Fruit fly (Drosophila melanogaster) whole organism, embryonic: ENCODE data around the gene CG13766.

ENCODE experiments used
- C15 ChIP-seq: fragments of 200-800 bp; sonication (Bioruptor generic); IDR thresholded peaks from 3 replicates; pipeline ENCODE4 v1.3.6; 2022; ENCODE audit warnings: missing biosample characterization, missing genetic modification characterization
- CG10321 ChIP-seq: fragments of 200-800 bp; sonication (Bioruptor generic); IDR thresholded peaks from 2 replicates; pipeline ENCODE4 v1.3.6; 2022; ENCODE audit warnings: missing biosample characterization, missing genetic modification characterization
- CG12104 ChIP-seq: fragments of 200-800 bp; sonication (Bioruptor generic); optimal IDR thresholded peaks from 3 replicates; lab custom pipeline; 2016; ENCODE audit warnings: missing biosample characterization, missing genetic modification characterization
- CG12155 ChIP-seq: fragments of 200-800 bp; sonication (Bioruptor generic); optimal IDR thresholded peaks from 3 replicates; lab custom pipeline; 2016; ENCODE audit warnings: missing biosample characterization, missing genetic modification characterization
- CG13624 ChIP-seq: fragments of 200-800 bp; sonication (Bioruptor generic); optimal IDR thresholded peaks from 2 replicates; lab custom pipeline; 2016; ENCODE audit warnings: missing biosample characterization, missing genetic modification characterization
- CG14441 ChIP-seq: fragments of 200-800 bp; sonication (Bioruptor generic); IDR thresholded peaks from 2 replicates; pipeline ENCODE4 v1.3.6; 2022; ENCODE audit warnings: missing biosample characterization, missing genetic modification characterization
- CG14710 ChIP-seq: fragments of 200-800 bp; sonication (Bioruptor generic); optimal IDR thresholded peaks from 3 replicates; lab custom pipeline; 2019; ENCODE audit warnings: missing biosample characterization, mild to moderate bottlenecking, missing genetic modification characterization, moderate library complexity
- CG15073 ChIP-seq: fragments of 200-800 bp; sonication (Bioruptor generic); optimal IDR thresholded peaks from 2 replicates; lab custom pipeline; 2016; ENCODE audit warnings: missing biosample characterization, missing genetic modification characterization
- CG1603 ChIP-seq: fragments of 200-800 bp; sonication (Bioruptor generic); optimal IDR thresholded peaks from 2 replicates; lab custom pipeline; 2019; ENCODE audit warnings: missing biosample characterization, mild to moderate bottlenecking, missing genetic modification characterization, moderate library complexity
- CG17385 ChIP-seq: fragments of 200-800 bp; sonication (Bioruptor generic); optimal IDR thresholded peaks from 3 replicates; lab custom pipeline; 2018; ENCODE audit warnings: missing biosample characterization, mild to moderate bottlenecking, missing genetic modification characterization
- CG2116 ChIP-seq: fragments of 200-800 bp; sonication (Bioruptor generic); optimal IDR thresholded peaks from 3 replicates; lab custom pipeline; 2018; ENCODE audit warnings: missing biosample characterization, mild to moderate bottlenecking, missing genetic modification characterization
- CG2199 ChIP-seq: fragments of 200-800 bp; sonication (Bioruptor generic); IDR thresholded peaks from 3 replicates; pipeline ENCODE4 v1.3.6; 2022; ENCODE audit warnings: missing biosample characterization, missing genetic modification characterization
- CG2678 ChIP-seq: fragments of 200-800 bp; sonication (Bioruptor generic); optimal IDR thresholded peaks from 3 replicates; lab custom pipeline; 2019; ENCODE audit warnings: missing biosample characterization, mild to moderate bottlenecking, missing genetic modification characterization, moderate library complexity
- CG3065 ChIP-seq: fragments of 200-800 bp; sonication (Bioruptor generic); optimal IDR thresholded peaks from 2 replicates; lab custom pipeline; 2016; ENCODE audit warnings: missing biosample characterization, missing genetic modification characterization
- CG6854 ChIP-seq: fragments of 200-800 bp; sonication (Bioruptor generic); optimal IDR thresholded peaks from 3 replicates; lab custom pipeline; 2017; ENCODE audit warnings: missing biosample characterization, mild to moderate bottlenecking, missing genetic modification characterization
- CG9215 ChIP-seq: fragments of 200-800 bp; sonication (Bioruptor generic); IDR thresholded peaks from 2 replicates; pipeline ENCODE4 v1.3.6; 2022; ENCODE audit warnings: missing biosample characterization, missing genetic modification characterization
- CG9437 ChIP-seq: fragments of 200-800 bp; sonication (Bioruptor generic); optimal IDR thresholded peaks from 2 replicates; lab custom pipeline; 2018; ENCODE audit warnings: missing biosample characterization, mild to moderate bottlenecking, missing genetic modification characterization
- CG9727 ChIP-seq: fragments of 200-800 bp; sonication (Bioruptor generic); optimal IDR thresholded peaks from 3 replicates; lab custom pipeline; 2017; ENCODE audit warnings: missing biosample characterization, mild to moderate bottlenecking, missing genetic modification characterization
- CrebB ChIP-seq: fragments of 200-800 bp; sonication (Bioruptor generic); optimal IDR thresholded peaks from 3 replicates; lab custom pipeline; 2018; ENCODE audit warnings: missing biosample characterization, mild to moderate bottlenecking, missing genetic modification characterization
- Deaf1 ChIP-seq: fragments of 200-800 bp; optimal IDR thresholded peaks from 3 replicates; lab custom pipeline; 2019; ENCODE audit warnings: missing biosample characterization, mild to moderate bottlenecking, missing genetic modification characterization, moderate library complexity
- Gug ChIP-seq: fragments of 200-800 bp; sonication (Bioruptor generic); IDR thresholded peaks from 4 replicates; pipeline ENCODE4 v1.3.6; 2022; ENCODE audit warnings: missing biosample characterization, missing genetic modification characterization
- H2.0 ChIP-seq: fragments of 200-800 bp; sonication (Bioruptor generic); IDR thresholded peaks from 2 replicates; pipeline ENCODE4 v1.3.6; 2022; ENCODE audit warnings: missing biosample characterization, missing genetic modification characterization
- HLH54F ChIP-seq: fragments of 200-800 bp; sonication (Bioruptor generic); optimal IDR thresholded peaks from 3 replicates; lab custom pipeline; 2016; ENCODE audit warnings: missing biosample characterization, missing genetic modification characterization
- Hey ChIP-seq: fragments of 200-800 bp; sonication (Bioruptor generic); optimal IDR thresholded peaks from 3 replicates; lab custom pipeline; 2018; ENCODE audit warnings: missing biosample characterization, mild to moderate bottlenecking, missing genetic modification characterization
- Hmr ChIP-seq: fragments of 200-800 bp; sonication (Bioruptor generic); optimal IDR thresholded peaks from 3 replicates; lab custom pipeline; 2017; ENCODE audit warnings: mild to moderate bottlenecking, missing biosample characterization, missing genetic modification reagents, missing genetic modification characterization
- NC2β ChIP-seq: fragments of 200-800 bp; sonication (Bioruptor generic); optimal IDR thresholded peaks from 2 replicates; lab custom pipeline; 2016; ENCODE audit warnings: missing biosample characterization, missing genetic modification characterization
- NFAT ChIP-seq: fragments of 200-800 bp; sonication (Bioruptor generic); IDR thresholded peaks from 2 replicates; pipeline ENCODE4 v1.3.6; 2022; ENCODE audit warnings: missing biosample characterization, missing genetic modification characterization
- Opbp ChIP-seq: fragments of 200-800 bp; sonication (Bioruptor generic); IDR thresholded peaks from 3 replicates; pipeline ENCODE4 v1.3.6; 2022; ENCODE audit warnings: missing biosample characterization, missing genetic modification characterization; ENCODE audit not compliant: partially characterized antibody
- az2 ChIP-seq: fragments of 200-800 bp; sonication (Bioruptor generic); optimal IDR thresholded peaks from 3 replicates; lab custom pipeline; 2016; ENCODE audit warnings: missing biosample characterization, missing genetic modification characterization
- bowl ChIP-seq: fragments of 200-800 bp; sonication (Bioruptor generic); IDR thresholded peaks from 2 replicates; pipeline ENCODE4 v1.3.6; 2022; ENCODE audit warnings: missing biosample characterization, missing genetic modification characterization
- cad ChIP-seq: fragments of >200 bp; optimal IDR thresholded peaks from 2 replicates; lab custom pipeline; 2017; ENCODE audit warnings: missing biosample characterization, missing genetic modification characterization
- cas ChIP-seq: fragments of 200-800 bp; sonication (Bioruptor generic); IDR thresholded peaks from 2 replicates; pipeline ENCODE4 v1.3.6; 2022; ENCODE audit warnings: missing biosample characterization, missing genetic modification characterization
- cg ChIP-seq: fragments of 200-800 bp; sonication (Bioruptor generic); optimal IDR thresholded peaks from 3 replicates; lab custom pipeline; 2019; ENCODE audit warnings: missing biosample characterization, mild to moderate bottlenecking, missing genetic modification characterization, moderate library complexity
- chinmo ChIP-seq: fragments of 200-800 bp; sonication (Bioruptor generic); IDR thresholded peaks from 4 replicates; pipeline ENCODE4 v1.3.6; 2022; ENCODE audit warnings: missing biosample characterization, missing genetic modification characterization; ENCODE audit not compliant: partially characterized antibody
- crol ChIP-seq: fragments of 200-800 bp; sonication (Bioruptor generic); IDR thresholded peaks from 2 replicates; pipeline ENCODE4 v1.3.6; 2022; ENCODE audit warnings: missing biosample characterization, missing genetic modification characterization
- fd102C ChIP-seq: fragments of 200-800 bp; sonication (Bioruptor generic); optimal IDR thresholded peaks from 2 replicates; lab custom pipeline; 2018; ENCODE audit warnings: missing biosample characterization, mild to moderate bottlenecking, missing genetic modification characterization, moderate library complexity
- gsb-n ChIP-seq: fragments of 200-800 bp; sonication (Bioruptor generic); optimal IDR thresholded peaks from 3 replicates; lab custom pipeline; 2018; ENCODE audit warnings: missing biosample characterization, mild to moderate bottlenecking, missing genetic modification characterization
- ind ChIP-seq: fragments of 200-800 bp; sonication (Bioruptor generic); optimal IDR thresholded peaks from 3 replicates; lab custom pipeline; 2016; ENCODE audit warnings: missing biosample characterization, missing genetic modification characterization
- inv ChIP-seq: fragments of 200-800 bp; sonication (Bioruptor generic); IDR thresholded peaks from 2 replicates; pipeline ENCODE4 v1.3.6; 2022; ENCODE audit warnings: missing biosample characterization, missing genetic modification characterization; ENCODE audit not compliant: partially characterized antibody
- kni ChIP-seq: fragments of 200-800 bp; sonication (Bioruptor generic); optimal IDR thresholded peaks from 3 replicates; lab custom pipeline; 2017; ENCODE audit warnings: mild to moderate bottlenecking, missing biosample characterization, missing genetic modification reagents, missing genetic modification characterization
- knrl ChIP-seq: fragments of 200-800 bp; sonication (Bioruptor generic); IDR thresholded peaks from 3 replicates; pipeline ENCODE4 v1.3.6; 2022; ENCODE audit warnings: missing biosample characterization, missing genetic modification characterization; ENCODE audit not compliant: partially characterized antibody
- lbe ChIP-seq: fragments of 200-800 bp; sonication (Bioruptor generic); optimal IDR thresholded peaks from 2 replicates; lab custom pipeline; 2016; ENCODE audit warnings: missing biosample characterization, mild to moderate bottlenecking, missing genetic modification characterization
- mirr ChIP-seq: fragments of 200-800 bp; sonication (Bioruptor generic); optimal IDR thresholded peaks from 3 replicates; lab custom pipeline; 2018; ENCODE audit warnings: missing biosample characterization, mild to moderate bottlenecking, missing genetic modification characterization
- pb ChIP-seq: fragments of 200-800 bp; sonication (Bioruptor generic); optimal IDR thresholded peaks from 3 replicates; lab custom pipeline; 2016; ENCODE audit warnings: missing biosample characterization, missing genetic modification characterization
- pita ChIP-seq: fragments of 200-800 bp; sonication (Bioruptor generic); optimal IDR thresholded peaks from 2 replicates; lab custom pipeline; 2017; ENCODE audit warnings: missing biosample characterization, mild to moderate bottlenecking, missing genetic modification characterization
- pros ChIP-seq: fragments of 200-800 bp; sonication (Bioruptor generic); optimal IDR thresholded peaks from 3 replicates; lab custom pipeline; 2019; ENCODE audit warnings: missing biosample characterization, mild to moderate bottlenecking, missing genetic modification characterization, moderate library complexity
- sob ChIP-seq: fragments of 200-800 bp; sonication (Bioruptor generic); IDR thresholded peaks from 2 replicates; pipeline ENCODE4 v1.3.6; 2022; ENCODE audit warnings: missing biosample characterization, missing genetic modification characterization
- tin ChIP-seq: fragments of 200-800 bp; sonication (Bioruptor generic); optimal IDR thresholded peaks from 3 replicates; lab custom pipeline; 2016; ENCODE audit warnings: missing biosample characterization, missing genetic modification characterization
- twi ChIP-seq: fragments of 200-800 bp; optimal IDR thresholded peaks from 2 replicates; lab custom pipeline; 2019; ENCODE audit warnings: missing biosample characterization, mild to moderate bottlenecking, missing genetic modification characterization, moderate library complexity
- unc-4 ChIP-seq: fragments of 200-800 bp; sonication (Bioruptor generic); IDR thresholded peaks from 2 replicates; pipeline ENCODE4 v1.3.6; 2022; ENCODE audit warnings: missing biosample characterization, missing genetic modification characterization; ENCODE audit not compliant: partially characterized antibody
- vfl ChIP-seq: fragments of 200-800 bp; sonication (Bioruptor generic); optimal IDR thresholded peaks from 2 replicates; lab custom pipeline; 2016; ENCODE audit warnings: missing biosample characterization, missing genetic modification characterization
- vnd ChIP-seq: fragments of 200-800 bp; sonication (Bioruptor generic); IDR thresholded peaks from 3 replicates; pipeline ENCODE4 v1.3.6; 2022; ENCODE audit warnings: missing biosample characterization, missing genetic modification characterization; ENCODE audit not compliant: partially characterized antibody
- zf30C ChIP-seq: fragments of 200-800 bp; sonication (Bioruptor generic); optimal IDR thresholded peaks from 3 replicates; lab custom pipeline; 2018; ENCODE audit warnings: missing biosample characterization, mild to moderate bottlenecking, missing genetic modification characterization

The CG13766 gene

DNA sequence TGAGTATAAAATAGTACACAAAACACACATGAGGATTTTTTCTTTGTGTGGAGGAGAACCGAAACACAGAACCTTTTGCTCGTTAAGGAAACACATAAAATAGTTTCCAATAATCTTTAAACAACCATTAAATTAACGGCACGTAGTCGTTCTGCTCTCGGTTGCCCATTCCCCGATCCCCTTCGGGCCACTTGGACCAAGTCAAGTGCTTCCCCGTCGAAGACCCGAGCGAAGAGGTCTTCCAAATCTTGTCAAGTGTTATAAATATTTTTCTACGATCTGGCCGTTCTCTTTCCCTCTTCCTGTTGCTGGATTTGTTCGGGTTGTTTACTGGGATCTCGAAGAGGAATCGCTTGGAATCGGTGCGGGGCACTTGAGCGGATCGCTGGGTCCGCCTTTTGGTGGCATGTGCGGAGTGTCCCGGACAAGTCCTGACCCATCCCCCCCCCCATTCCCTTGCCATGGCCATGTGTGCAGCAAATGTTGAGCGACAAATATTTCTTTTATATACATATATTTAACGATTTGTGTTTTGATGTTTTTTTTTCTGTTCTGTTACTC is 34.9 kb downstream of the CG13766 start:
- TF ChIP-seq Gug, result no peak
- TF ChIP-seq cas (GFP tag; lab: Robert Waterston, UW), result no peak
- TF ChIP-seq CG14710 (tag; lab: Kevin White, UChicago), result no peak
- TF ChIP-seq CG2199 (GFP tag; lab: Robert Waterston, UW), result 0 out of 3 replicates have a peak, but pooled peaks have one; percentile 59
- peak; percentile 93 for TF ChIP-seq twi
- no peak for TF ChIP-seq CrebB (tag; lab: Kevin White, UChicago)
- TF ChIP-seq crol (GFP tag; lab: Robert Waterston, UW), result peak; percentile 51
- TF ChIP-seq CG17385, result no peak
- TF ChIP-seq Hey (tag; lab: Kevin White, UChicago), result no peak
- no peak for TF ChIP-seq lbe (GFP tag; lab: Kevin White, UChicago)
- no peak for TF ChIP-seq CG2678
- no peak for TF ChIP-seq CG9727 (GFP tag; lab: Kevin White, UChicago)
- TF ChIP-seq NFAT, result no peak
- no peak for TF ChIP-seq CG12104 (GFP tag; lab: Kevin White, UChicago)
- no peak for TF ChIP-seq pita
- peak; percentile 10 for TF ChIP-seq tin (GFP tag; lab: Kevin White, UChicago)
- TF ChIP-seq gsb-n, result no peak
- 0 out of 2 replicates have a peak, but pooled peaks have one; percentile 11 for TF ChIP-seq CG10321 (GFP tag; lab: Robert Waterston, UW)
- TF ChIP-seq inv, result no peak
- TF ChIP-seq CG3065 (GFP tag; lab: Kevin White, UChicago), result no peak
- no peak for TF ChIP-seq vnd (GFP tag; lab: Robert Waterston, UW)
- TF ChIP-seq zf30C (GFP tag; lab: Kevin White, UChicago), result peak; percentile 57
- TF ChIP-seq kni (GFP tag; lab: Kevin White, UChicago), result peak; percentile 19
- no peak for TF ChIP-seq NC2β (GFP tag; lab: Kevin White, UChicago)
- TF ChIP-seq CG14441 (GFP tag; lab: Robert Waterston, UW), result no peak
- peak; percentile 75 for TF ChIP-seq pros
- no peak for TF ChIP-seq CG13624
- no peak for TF ChIP-seq CG9215
- TF ChIP-seq Deaf1 (tag; lab: Kevin White, UChicago), result peak; percentile 20
- no peak for TF ChIP-seq HLH54F (GFP tag; lab: Kevin White, UChicago)
- no peak for TF ChIP-seq C15
- no peak for TF ChIP-seq az2 (GFP tag; lab: Kevin White, UChicago)
- TF ChIP-seq cg (GFP tag; lab: Kevin White, UChicago), result no peak
- TF ChIP-seq unc-4, result no peak
- TF ChIP-seq, all 482 proteins: peak for 9

DNA sequence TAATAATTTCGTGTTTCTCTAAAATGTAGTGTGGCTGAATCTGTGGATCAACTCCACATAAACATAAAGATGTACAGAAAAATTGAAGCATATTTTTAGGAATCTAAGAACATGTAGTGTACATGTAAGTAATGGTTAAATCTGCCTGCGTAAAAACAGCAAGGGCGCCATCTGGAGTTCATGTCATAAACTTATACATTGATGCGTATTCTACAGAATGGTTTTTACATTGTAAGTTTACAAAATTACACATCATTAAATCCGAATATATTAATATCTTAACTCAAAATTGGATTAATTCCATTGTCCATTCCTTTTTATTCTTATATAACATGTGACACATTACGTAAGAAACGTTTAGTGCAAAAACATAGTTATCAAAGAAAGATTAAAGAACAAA is 39.0 kb downstream of the CG13766 start:
- TF ChIP-seq H2.0 (no peak), CG12155 (GFP tag; lab: Kevin White, UChicago) (no peak), mirr (GFP tag; lab: Kevin White, UChicago) (no peak), CG9437 (GFP tag; lab: Kevin White, UChicago) (peak; percentile 49), CG1603 (tag; lab: Kevin White, UChicago) (no peak), CG6854 (GFP tag; lab: Kevin White, UChicago) (no peak), CG2116 (no peak), CG15073 (no peak), Opbp (GFP tag; lab: Robert Waterston, UW) (peak; percentile 56; the same call in 1 of the 3 replicates), sob (GFP tag; lab: Robert Waterston, UW) (no peak), knrl (GFP tag; lab: Robert Waterston, UW) (peak; percentile 72), Hmr (GFP tag; lab: Kevin White, UChicago) (peak; percentile 8), chinmo (no peak), cad (no peak), inv (no peak; the same call in 1 of the 2 replicates), vfl (no peak), ind (GFP tag; lab: Kevin White, UChicago) (no peak), bowl (no peak), pb (GFP tag; lab: Kevin White, UChicago) (no peak), fd102C (GFP tag; lab: Kevin White, UChicago) (no peak)
